Fruit fly (Drosophila melanogaster) whole organism, embryonic: ENCODE data around the gene asun.

ENCODE experiments used
- Awh ChIP-seq: fragments of 200-800 bp; sonication (Bioruptor generic); IDR thresholded peaks from 2 replicates; pipeline ENCODE4, ENCODE4 v1.3.6; 2022; ENCODE audit warnings: missing biosample characterization, missing genetic modification characterization
- Blimp-1 ChIP-seq: fragments of 200-800 bp; sonication (Bioruptor generic); optimal IDR thresholded peaks from 3 replicates; lab custom pipeline; 2018; ENCODE audit warnings: missing biosample characterization, missing genetic modification characterization, mild to moderate bottlenecking, moderate library complexity, missing genetic modification reagents
- Bteb2 ChIP-seq: fragments of 200-800 bp; sonication (Bioruptor generic); optimal IDR thresholded peaks from 2 replicates; lab custom pipeline; 2016; ENCODE audit warnings: missing biosample characterization, missing genetic modification characterization
- CG10209 ChIP-seq: fragments of 200-800 bp; sonication (Bioruptor generic); optimal IDR thresholded peaks from 3 replicates; lab custom pipeline; 2017; ENCODE audit warnings: missing biosample characterization, mild to moderate bottlenecking, missing genetic modification characterization, missing genetic modification reagents
- CG10321 ChIP-seq: fragments of 200-800 bp; sonication (Bioruptor generic); IDR thresholded peaks from 2 replicates; pipeline ENCODE4 v1.3.6; 2022; ENCODE audit warnings: missing biosample characterization, missing genetic modification characterization
- CG11093 ChIP-seq: fragments of 200-800 bp; sonication (Bioruptor generic); IDR thresholded peaks from 3 replicates; pipeline ENCODE4 v1.3.6; 2022; ENCODE audit warnings: missing biosample characterization, missing genetic modification characterization
- CG11504 ChIP-seq: fragments of 200-800 bp; sonication (Bioruptor generic); optimal IDR thresholded peaks from 3 replicates; lab custom pipeline; 2019; ENCODE audit warnings: missing biosample characterization, mild to moderate bottlenecking, missing genetic modification characterization, moderate library complexity
- CG11696 ChIP-seq: fragments of 200-800 bp; sonication (Bioruptor generic); IDR thresholded peaks from 2 replicates; pipeline ENCODE4 v1.3.6; 2022; ENCODE audit warnings: missing biosample characterization, missing genetic modification characterization
- CG12744 ChIP-seq: fragments of 200-800 bp; sonication (Bioruptor generic); optimal IDR thresholded peaks from 2 replicates; lab custom pipeline; 2016; ENCODE audit warnings: missing biosample characterization, missing genetic modification characterization
- CG15696 ChIP-seq: fragments of 200-800 bp; sonication (Bioruptor generic); optimal IDR thresholded peaks from 2 replicates; lab custom pipeline; 2019; ENCODE audit warnings: missing biosample characterization, mild to moderate bottlenecking, missing genetic modification characterization, moderate library complexity
- CG1603 ChIP-seq: fragments of 200-800 bp; sonication (Bioruptor generic); optimal IDR thresholded peaks from 2 replicates; lab custom pipeline; 2019; ENCODE audit warnings: missing biosample characterization, mild to moderate bottlenecking, missing genetic modification characterization, moderate library complexity
- CG17568 ChIP-seq: fragments of 200-800 bp; sonication (Bioruptor generic); optimal IDR thresholded peaks from 2 replicates; lab custom pipeline; 2018; ENCODE audit warnings: missing biosample characterization, mild to moderate bottlenecking, missing genetic modification characterization, moderate library complexity
- CG17802 ChIP-seq: fragments of 200-800 bp; sonication (Bioruptor generic); optimal IDR thresholded peaks from 2 replicates; lab custom pipeline; 2018; ENCODE audit warnings: missing biosample characterization, mild to moderate bottlenecking, missing genetic modification characterization, moderate library complexity
- CG2202 ChIP-seq: fragments of 200-800 bp; sonication (Bioruptor generic); optimal IDR thresholded peaks from 2 replicates; lab custom pipeline; 2018; ENCODE audit warnings: missing biosample characterization, mild to moderate bottlenecking, missing genetic modification characterization
- CG32767 ChIP-seq: fragments of 200-800 bp; sonication (Bioruptor generic); IDR thresholded peaks from 2 replicates; pipeline ENCODE4 v1.3.6; 2022; ENCODE audit warnings: missing biosample characterization, missing genetic modification characterization
- CG3847 ChIP-seq: fragments of 200-800 bp; sonication (Bioruptor generic); IDR thresholded peaks from 2 replicates; pipeline ENCODE4 v1.3.6; 2022; ENCODE audit warnings: missing biosample characterization, missing genetic modification characterization
- CG5953 ChIP-seq: fragments of 200-800 bp; sonication (Bioruptor generic); IDR thresholded peaks from 2 replicates; pipeline ENCODE4 v1.3.6; 2022; ENCODE audit warnings: missing biosample characterization, missing genetic modification characterization
- CG6683 ChIP-seq: fragments of 200-800 bp; sonication (Bioruptor generic); optimal IDR thresholded peaks from 2 replicates; lab custom pipeline; 2017; ENCODE audit warnings: missing biosample characterization, mild to moderate bottlenecking, missing genetic modification characterization, missing genetic modification reagents
- CG7271 ChIP-seq: fragments of 200-800 bp; sonication (Bioruptor generic); optimal IDR thresholded peaks from 2 replicates; lab custom pipeline; 2018; ENCODE audit warnings: missing biosample characterization, mild to moderate bottlenecking, missing genetic modification characterization, moderate library complexity
- CG7357 ChIP-seq: fragments of 200-800 bp; sonication (Bioruptor generic); IDR thresholded peaks from 3 replicates; pipeline ENCODE4 v1.3.6; 2022; ENCODE audit warnings: missing biosample characterization, missing genetic modification characterization
- CG7556 ChIP-seq: fragments of 200-800 bp; sonication (Bioruptor generic); optimal IDR thresholded peaks from 2 replicates; lab custom pipeline; 2017; ENCODE audit warnings: missing biosample characterization, mild to moderate bottlenecking, missing genetic modification characterization
- CG8281 ChIP-seq: fragments of 200-800 bp; sonication (Bioruptor generic); optimal IDR thresholded peaks from 2 replicates; lab custom pipeline; 2018; ENCODE audit warnings: missing biosample characterization, mild to moderate bottlenecking, missing genetic modification characterization, moderate library complexity
- CG9876 ChIP-seq: fragments of 200-800 bp; sonication (Bioruptor generic); optimal IDR thresholded peaks from 2 replicates; lab custom pipeline; 2016; ENCODE audit warnings: missing biosample characterization, missing genetic modification characterization
- CTCF ChIP-seq: fragments of 200-800 bp; sonication (Bioruptor generic); optimal IDR thresholded peaks from 2 replicates; lab custom pipeline; 2017; ENCODE audit warnings: missing biosample characterization, mild to moderate bottlenecking, missing genetic modification characterization, moderate library complexity
- Doc3 ChIP-seq: fragments of 200-800 bp; sonication (Bioruptor generic); IDR thresholded peaks from 3 replicates; pipeline ENCODE4 v1.3.6; 2022; ENCODE audit warnings: missing biosample characterization, missing genetic modification characterization; ENCODE audit not compliant: partially characterized antibody
- Dp ChIP-seq: fragments of 200-800 bp; sonication (Bioruptor generic); optimal IDR thresholded peaks from 2 replicates; lab custom pipeline; 2018; ENCODE audit warnings: missing biosample characterization, mild to moderate bottlenecking, missing genetic modification characterization, moderate library complexity
- Ets65A ChIP-seq: fragments of 200-800 bp; sonication (Bioruptor generic); peaks from one replicate; lab custom pipeline; 2016; ENCODE audit warnings: missing biosample characterization, missing genetic modification characterization
- Ets97D ChIP-seq: fragments of 200-800 bp; sonication (Bioruptor generic); optimal IDR thresholded peaks from 3 replicates; lab custom pipeline; 2016; ENCODE audit warnings: missing biosample characterization, missing genetic modification characterization
- Fer1 ChIP-seq: fragments of 200-800 bp; sonication (Bioruptor generic); optimal IDR thresholded peaks from 2 replicates; lab custom pipeline; 2017; ENCODE audit warnings: missing biosample characterization, mild to moderate bottlenecking, missing genetic modification characterization
- Hr78 ChIP-seq, 2 experiments: fragments of 200-800 bp in 1 of 2; fragments of >200 bp in 1 of 2; sonication (Bioruptor generic) in 1 of 2; optimal IDR thresholded peaks; 2 replicates each; lab custom pipeline; 2017 to 2019; ENCODE audit warnings: missing biosample characterization in 2 of 2, missing genetic modification characterization in 2 of 2, mild to moderate bottlenecking in 1 of 2, moderate library complexity in 1 of 2
- Lhr ChIP-seq: fragments of 200-800 bp; sonication (Bioruptor generic); optimal IDR thresholded peaks from 3 replicates; lab custom pipeline; 2017; ENCODE audit warnings: mild to moderate bottlenecking, missing biosample characterization, missing genetic modification reagents, missing genetic modification characterization
- Rx ChIP-seq: fragments of 200-800 bp; sonication (Bioruptor generic); IDR thresholded peaks from 2 replicates; pipeline ENCODE4 v1.3.6; 2022; ENCODE audit warnings: missing biosample characterization, missing genetic modification characterization
- Side ChIP-seq: fragments of 200-800 bp; sonication (Bioruptor generic); optimal IDR thresholded peaks from 2 replicates; lab custom pipeline; 2016; ENCODE audit warnings: missing biosample characterization, missing genetic modification characterization
- Spps ChIP-seq: fragments of 200-800 bp; sonication (Bioruptor generic); optimal IDR thresholded peaks from 2 replicates; lab custom pipeline; 2018; ENCODE audit warnings: missing biosample characterization, mild to moderate bottlenecking, missing genetic modification characterization
- Vsx1 ChIP-seq: fragments of 200-800 bp; sonication (Bioruptor generic); optimal IDR thresholded peaks from 2 replicates; lab custom pipeline; 2017; ENCODE audit warnings: missing biosample characterization, mild to moderate bottlenecking, missing genetic modification characterization, missing genetic modification reagents
- Xbp1 ChIP-seq: fragments of 200-800 bp; sonication (Bioruptor generic); optimal IDR thresholded peaks from 3 replicates; lab custom pipeline; 2016; ENCODE audit warnings: missing biosample characterization, mild to moderate bottlenecking, missing genetic modification characterization
- cas ChIP-seq: fragments of 200-800 bp; sonication (Bioruptor generic); IDR thresholded peaks from 2 replicates; pipeline ENCODE4 v1.3.6; 2022; ENCODE audit warnings: missing biosample characterization, missing genetic modification characterization
- crol ChIP-seq: fragments of 200-800 bp; sonication (Bioruptor generic); IDR thresholded peaks from 2 replicates; pipeline ENCODE4 v1.3.6; 2022; ENCODE audit warnings: missing biosample characterization, missing genetic modification characterization
- dmrt99B ChIP-seq: fragments of 200-800 bp; sonication (Bioruptor generic); optimal IDR thresholded peaks from 2 replicates; lab custom pipeline; 2018; ENCODE audit warnings: missing biosample characterization, mild to moderate bottlenecking, missing genetic modification characterization, moderate library complexity
- gem ChIP-seq: fragments of 200-800 bp; sonication (Bioruptor generic); optimal IDR thresholded peaks from 2 replicates; lab custom pipeline; 2019; ENCODE audit warnings: missing biosample characterization, mild to moderate bottlenecking, missing genetic modification characterization, moderate library complexity
- gro ChIP-seq: fragments of 200-800 bp; sonication (Bioruptor generic); optimal IDR thresholded peaks from 2 replicates; lab custom pipeline; 2016; ENCODE audit warnings: missing biosample characterization, missing genetic modification characterization
- knrl ChIP-seq: fragments of 200-800 bp; sonication (Bioruptor generic); IDR thresholded peaks from 3 replicates; pipeline ENCODE4 v1.3.6; 2022; ENCODE audit warnings: missing biosample characterization, missing genetic modification characterization; ENCODE audit not compliant: partially characterized antibody
- luna ChIP-seq: fragments of 200-800 bp; sonication (Bioruptor generic); optimal IDR thresholded peaks from 2 replicates; lab custom pipeline; 2016; ENCODE audit warnings: missing biosample characterization, missing genetic modification characterization
- nerfin-2 ChIP-seq: fragments of 200-800 bp; sonication (Bioruptor generic); IDR thresholded peaks from 2 replicates; pipeline ENCODE4 v1.3.6; 2022; ENCODE audit warnings: missing biosample characterization, missing genetic modification characterization; ENCODE audit not compliant: partially characterized antibody
- nmo ChIP-seq: fragments of 200-800 bp; sonication (Bioruptor generic); optimal IDR thresholded peaks from 2 replicates; lab custom pipeline; 2018; ENCODE audit warnings: missing biosample characterization, mild to moderate bottlenecking, missing genetic modification characterization, moderate library complexity
- org-1 ChIP-seq: fragments of 200-800 bp; sonication (Bioruptor generic); optimal IDR thresholded peaks from 2 replicates; lab custom pipeline; 2017; ENCODE audit warnings: missing biosample characterization, missing genetic modification characterization
- pros ChIP-seq: fragments of 200-800 bp; sonication (Bioruptor generic); optimal IDR thresholded peaks from 3 replicates; lab custom pipeline; 2019; ENCODE audit warnings: missing biosample characterization, mild to moderate bottlenecking, missing genetic modification characterization, moderate library complexity
- ranshi ChIP-seq: fragments of 200-800 bp; sonication (Bioruptor generic); IDR thresholded peaks from 2 replicates; pipeline ENCODE4 v1.3.6; 2022; ENCODE audit warnings: missing biosample characterization, missing genetic modification characterization
- sqz ChIP-seq: fragments of 200-800 bp; sonication (Bioruptor generic); optimal IDR thresholded peaks from 3 replicates; lab custom pipeline; 2018; ENCODE audit warnings: missing biosample characterization, mild to moderate bottlenecking, missing genetic modification characterization
- ssp ChIP-seq: fragments of 200-800 bp; sonication (Bioruptor generic); IDR thresholded peaks from 2 replicates; pipeline ENCODE4 v1.3.6; 2022; ENCODE audit warnings: missing biosample characterization, missing genetic modification characterization
- vfl ChIP-seq: fragments of 200-800 bp; sonication (Bioruptor generic); optimal IDR thresholded peaks from 2 replicates; lab custom pipeline; 2016; ENCODE audit warnings: missing biosample characterization, missing genetic modification characterization
- zen ChIP-seq: fragments of 200-800 bp; sonication (Bioruptor generic); optimal IDR thresholded peaks from 3 replicates; lab custom pipeline; 2018; ENCODE audit warnings: missing biosample characterization, mild to moderate bottlenecking, missing genetic modification characterization, moderate library complexity

The asun gene

DNA sequence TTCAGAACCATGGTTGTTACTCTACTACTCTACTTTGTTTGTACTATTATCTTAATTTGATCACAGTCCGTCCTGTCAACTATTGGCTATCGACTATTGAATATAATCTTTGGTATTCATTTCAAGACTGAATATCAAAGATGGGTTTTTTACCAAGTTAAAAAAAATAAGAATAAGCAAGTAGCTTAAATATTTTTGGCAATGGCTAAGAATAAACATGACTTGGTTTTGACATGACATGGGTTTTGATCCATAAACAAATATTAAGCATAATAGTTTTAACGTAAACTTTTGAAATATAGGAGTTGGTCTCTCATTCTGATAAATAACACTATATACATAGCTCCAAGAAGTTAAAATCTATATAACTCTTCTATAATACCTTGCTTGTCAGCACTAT, 22.2 kb upstream of the asun start (continued):
- TF ChIP-seq Spps (tag; lab: Kevin White, UChicago) (no peak), nmo (no peak), cas (GFP tag; lab: Robert Waterston, UW) (no peak), Side (GFP tag; lab: Kevin White, UChicago) (no peak), luna (GFP tag; lab: Kevin White, UChicago) (no peak), CG11696 (no peak), CG5953 (GFP tag; lab: Robert Waterston, UW) (no peak), Dp (GFP tag; lab: Kevin White, UChicago) (no peak), CG2202 (no peak), Lhr (peak; percentile 12), CG17568 (GFP tag; lab: Kevin White, UChicago) (no peak), CG7556 (peak; percentile 71), Hr78 (GFP tag; optimal IDR thresholded peaks at IDR 0.05; lab: Kevin White, UChicago) (no peak), sqz (GFP tag; lab: Kevin White, UChicago) (no peak), ssp (no peak), Xbp1 (GFP tag; lab: Kevin White, UChicago) (no peak), CG9876 (no peak), nerfin-2 (GFP tag; lab: Robert Waterston, UW) (no peak), Rx (no peak), zen (tag; lab: Kevin White, UChicago) (no peak), CG11093 (GFP tag; lab: Robert Waterston, UW) (no peak), CG10321 (GFP tag; lab: Robert Waterston, UW) (no peak), CG32767 (GFP tag; lab: Robert Waterston, UW) (no peak), org-1 (no peak), Blimp-1 (no peak), CG7271 (tag; lab: Kevin White, UChicago) (no peak), Bteb2 (GFP tag; lab: Kevin White, UChicago) (no peak), CG3847 (GFP tag; lab: Robert Waterston, UW) (no peak), CTCF (GFP tag; lab: Kevin White, UChicago) (no peak), gro (GFP tag; lab: Kevin White, UChicago) (no peak), knrl (GFP tag; lab: Robert Waterston, UW) (no peak), Vsx1 (GFP tag; lab: Kevin White, UChicago) (no peak), Awh (GFP tag; lab: Robert Waterston, UW) (no peak), CG1603 (no peak), CG10209 (no peak), CG8281 (no peak), CG17802 (tag; lab: Kevin White, UChicago) (no peak), CG11504 (tag; lab: Kevin White, UChicago) (peak; percentile 41), Doc3 (no peak), vfl (GFP tag; lab: Kevin White, UChicago) (no peak), dmrt99B (tag; lab: Kevin White, UChicago) (peak; percentile 3), Ets97D (GFP tag; lab: Kevin White, UChicago) (no peak), crol (GFP tag; lab: Robert Waterston, UW) (no peak), ranshi (GFP tag; lab: Robert Waterston, UW) (no peak), Ets65A (GFP tag; lab: Kevin White, UChicago) (no peak), CG6683 (GFP tag; lab: Kevin White, UChicago) (no peak), CG15696 (tag; lab: Kevin White, UChicago) (no peak), CG12744 (GFP tag; lab: Kevin White, UChicago) (no peak), Fer1 (GFP tag; lab: Kevin White, UChicago) (no peak), gem (tag; lab: Kevin White, UChicago) (peak; percentile 33), pros (GFP tag; lab: Kevin White, UChicago) (no peak), CG7357 (GFP tag; lab: Robert Waterston, UW) (no peak; the same call in 2 of the 3 replicates)
